Fruit fly (Drosophila melanogaster) whole organism, embryonic: ENCODE data around the gene CG15772.

ENCODE experiments used
- Atf3 ChIP-seq: fragments of 200-800 bp; sonication (Bioruptor generic); optimal IDR thresholded peaks from 3 replicates; lab custom pipeline; 2016; ENCODE audit warnings: missing biosample characterization, missing genetic modification characterization
- CG10462 ChIP-seq: fragments of 200-800 bp; sonication (Bioruptor generic); optimal IDR thresholded peaks from 2 replicates; lab custom pipeline; 2016; ENCODE audit warnings: missing biosample characterization, missing genetic modification characterization
- CG10959 ChIP-seq: fragments of 200-800 bp; sonication (Bioruptor generic); IDR thresholded peaks from 2 replicates; pipeline ENCODE4 v1.3.6; 2022; ENCODE audit warnings: missing biosample characterization, missing genetic modification characterization
- CG12236 ChIP-seq: fragments of 200-800 bp; sonication (Bioruptor generic); optimal IDR thresholded peaks from 2 replicates; lab custom pipeline; 2016; ENCODE audit warnings: missing biosample characterization, missing genetic modification characterization
- CG12299 ChIP-seq: fragments of 200-800 bp; sonication (Bioruptor generic); optimal IDR thresholded peaks from 2 replicates; lab custom pipeline; 2018; ENCODE audit warnings: missing biosample characterization, mild to moderate bottlenecking, missing genetic modification characterization
- CG12744 ChIP-seq: fragments of 200-800 bp; sonication (Bioruptor generic); optimal IDR thresholded peaks from 2 replicates; lab custom pipeline; 2016; ENCODE audit warnings: missing biosample characterization, missing genetic modification characterization
- CG13287 ChIP-seq: fragments of 200-800 bp; sonication (Bioruptor generic); IDR thresholded peaks from 2 replicates; pipeline ENCODE4 v1.3.6; 2022; ENCODE audit warnings: missing biosample characterization, missing genetic modification characterization; ENCODE audit not compliant: partially characterized antibody
- CG15479 ChIP-seq: fragments of 200-800 bp; sonication (Bioruptor generic); optimal IDR thresholded peaks from 3 replicates; lab custom pipeline; 2019; ENCODE audit warnings: missing biosample characterization, mild to moderate bottlenecking, missing genetic modification characterization, moderate library complexity
- CG1832 ChIP-seq: fragments of 200-800 bp; sonication (Bioruptor generic); optimal IDR thresholded peaks from 2 replicates; lab custom pipeline; 2017; ENCODE audit warnings: missing biosample characterization, mild to moderate bottlenecking, missing genetic modification characterization, inconsistent platforms
- CG2678 ChIP-seq: fragments of 200-800 bp; sonication (Bioruptor generic); optimal IDR thresholded peaks from 3 replicates; lab custom pipeline; 2019; ENCODE audit warnings: missing biosample characterization, mild to moderate bottlenecking, missing genetic modification characterization, moderate library complexity
- CG2889 ChIP-seq: fragments of 200-800 bp; sonication (Bioruptor generic); IDR thresholded peaks from 3 replicates; pipeline ENCODE4 v1.3.6; 2022; ENCODE audit warnings: missing biosample characterization, missing genetic modification characterization
- CG30431 ChIP-seq: fragments of 200-800 bp; sonication (Bioruptor generic); optimal IDR thresholded peaks from 2 replicates; lab custom pipeline; 2017; ENCODE audit warnings: missing biosample characterization, missing genetic modification characterization
- CG3163 ChIP-seq: fragments of 200-800 bp; sonication (Bioruptor generic); optimal IDR thresholded peaks from 3 replicates; lab custom pipeline; 2016; ENCODE audit warnings: missing biosample characterization, missing genetic modification characterization
- CG3995 ChIP-seq: fragments of 200-800 bp; sonication (Bioruptor generic); optimal IDR thresholded peaks from 3 replicates; lab custom pipeline; 2016; ENCODE audit warnings: missing biosample characterization, missing genetic modification characterization
- CG4360 ChIP-seq: fragments of 200-800 bp; sonication (Bioruptor generic); IDR thresholded peaks from 2 replicates; pipeline ENCODE4 v1.3.6; 2022; ENCODE audit warnings: missing biosample characterization, missing genetic modification characterization
- CG4707 ChIP-seq: fragments of 200-800 bp; sonication (Bioruptor generic); optimal IDR thresholded peaks from 2 replicates; lab custom pipeline; 2018; ENCODE audit warnings: missing biosample characterization, mild to moderate bottlenecking, missing genetic modification characterization, moderate library complexity
- CG4730 ChIP-seq: fragments of 200-800 bp; sonication (Bioruptor generic); IDR thresholded peaks from 2 replicates; pipeline ENCODE4 v1.3.6; 2022; ENCODE audit warnings: missing biosample characterization, missing genetic modification characterization
- CG4820 ChIP-seq: fragments of 200-800 bp; sonication (Bioruptor generic); optimal IDR thresholded peaks from 3 replicates; lab custom pipeline; 2016; ENCODE audit warnings: missing biosample characterization, missing genetic modification characterization
- CG6654 ChIP-seq: fragments of 200-800 bp; sonication (Bioruptor generic); optimal IDR thresholded peaks from 2 replicates; lab custom pipeline; 2017; ENCODE audit warnings: missing biosample characterization, mild to moderate bottlenecking, missing genetic modification characterization
- CG8765 ChIP-seq: fragments of 200-800 bp; sonication (Bioruptor generic); IDR thresholded peaks from 2 replicates; pipeline ENCODE4 v1.3.6; 2022; ENCODE audit warnings: missing biosample characterization, missing genetic modification characterization
- D19A ChIP-seq: fragments of 200-800 bp; optimal IDR thresholded peaks from 3 replicates; lab custom pipeline; 2019; ENCODE audit warnings: missing biosample characterization, mild to moderate bottlenecking, missing genetic modification characterization, moderate library complexity
- Dip2 ChIP-seq: fragments of 200-800 bp; sonication (Bioruptor generic); IDR thresholded peaks from 2 replicates; pipeline ENCODE4 v1.3.6; 2022; ENCODE audit warnings: missing biosample characterization, missing genetic modification characterization
- Hr39 ChIP-seq: fragments of >200 bp; optimal IDR thresholded peaks from 2 replicates; lab custom pipeline; 2017
- Mad ChIP-seq: fragments of 200-800 bp; sonication (Bioruptor generic); optimal IDR thresholded peaks from 2 replicates; lab custom pipeline; 2016; ENCODE audit warnings: missing biosample characterization, missing genetic modification characterization
- Meics ChIP-seq: fragments of 200-800 bp; sonication (Bioruptor generic); optimal IDR thresholded peaks from 2 replicates; lab custom pipeline; 2017; ENCODE audit warnings: missing biosample characterization, mild to moderate bottlenecking, missing genetic modification characterization
- Nf-YC ChIP-seq: fragments of 200-800 bp; optimal IDR thresholded peaks from 3 replicates; lab custom pipeline; 2019; ENCODE audit warnings: missing biosample characterization, mild to moderate bottlenecking, missing genetic modification characterization, moderate library complexity
- PHDP ChIP-seq: fragments of 200-800 bp; sonication (Bioruptor generic); optimal IDR thresholded peaks from 3 replicates; lab custom pipeline; 2018; ENCODE audit warnings: missing biosample characterization, mild to moderate bottlenecking, missing genetic modification characterization, moderate library complexity
- Ptx1 ChIP-seq: fragments of 200-800 bp; sonication (Bioruptor generic); IDR thresholded peaks from 2 replicates; pipeline ENCODE4 v1.3.6; 2022; ENCODE audit warnings: missing biosample characterization, missing genetic modification characterization
- Rx ChIP-seq: fragments of 200-800 bp; sonication (Bioruptor generic); IDR thresholded peaks from 2 replicates; pipeline ENCODE4 v1.3.6; 2022; ENCODE audit warnings: missing biosample characterization, missing genetic modification characterization
- Side ChIP-seq: fragments of 200-800 bp; sonication (Bioruptor generic); optimal IDR thresholded peaks from 2 replicates; lab custom pipeline; 2016; ENCODE audit warnings: missing biosample characterization, missing genetic modification characterization
- Usf ChIP-seq: fragments of 200-800 bp; sonication (Bioruptor generic); optimal IDR thresholded peaks from 2 replicates; lab custom pipeline; 2017; ENCODE audit warnings: missing genotype, missing biosample characterization, missing genetic modification characterization
- ase ChIP-seq: fragments of 200-800 bp; sonication (Bioruptor generic); IDR thresholded peaks from 3 replicates; pipeline ENCODE4 v1.3.6; 2022; ENCODE audit warnings: missing biosample characterization, missing genetic modification characterization
- corto ChIP-seq: fragments of 200-800 bp; sonication (Bioruptor generic); optimal IDR thresholded peaks from 2 replicates; lab custom pipeline; 2016; ENCODE audit warnings: missing biosample characterization, mild to moderate bottlenecking, missing genetic modification characterization, moderate library complexity
- dm ChIP-seq: fragments of 200-800 bp; sonication (Bioruptor generic); optimal IDR thresholded peaks from 3 replicates; lab custom pipeline; 2016; ENCODE audit warnings: missing biosample characterization, missing genetic modification characterization
- eyg ChIP-seq: fragments of 200-800 bp; sonication (Bioruptor generic); optimal IDR thresholded peaks from 3 replicates; lab custom pipeline; 2016; ENCODE audit warnings: missing biosample characterization, missing genetic modification characterization
- fd102C ChIP-seq: fragments of 200-800 bp; sonication (Bioruptor generic); optimal IDR thresholded peaks from 2 replicates; lab custom pipeline; 2018; ENCODE audit warnings: missing biosample characterization, mild to moderate bottlenecking, missing genetic modification characterization, moderate library complexity
- gce ChIP-seq: fragments of 200-800 bp; sonication (Bioruptor generic); IDR thresholded peaks from 3 replicates; pipeline ENCODE4 v1.3.6; 2022; ENCODE audit warnings: missing biosample characterization, missing genetic modification characterization
- gem ChIP-seq: fragments of 200-800 bp; sonication (Bioruptor generic); optimal IDR thresholded peaks from 2 replicates; lab custom pipeline; 2019; ENCODE audit warnings: missing biosample characterization, mild to moderate bottlenecking, missing genetic modification characterization, moderate library complexity
- grn ChIP-seq: fragments of 200-800 bp; sonication (Bioruptor generic); optimal IDR thresholded peaks from 3 replicates; lab custom pipeline; 2017; ENCODE audit warnings: missing biosample characterization, missing genetic modification characterization
- gt ChIP-seq: fragments of 200-800 bp; sonication (Bioruptor generic); IDR thresholded peaks from 2 replicates; pipeline ENCODE4 v1.3.6; 2022; ENCODE audit warnings: missing biosample characterization, missing genetic modification characterization
- hkb ChIP-seq, 2 experiments: fragments of 200-800 bp in 1 of 2; fragments of >200 bp in 1 of 2; sonication (Bioruptor generic) in 1 of 2; IDR thresholded peaks in 1 of 2; optimal IDR thresholded peaks in 1 of 2; 2 replicates each; pipeline versions ENCODE4 v1.3.6 to Lab custom; 2017 to 2022; ENCODE audit warnings: missing biosample characterization in 1 of 2, missing genetic modification characterization in 1 of 2
- luna ChIP-seq: fragments of 200-800 bp; sonication (Bioruptor generic); optimal IDR thresholded peaks from 2 replicates; lab custom pipeline; 2016; ENCODE audit warnings: missing biosample characterization, missing genetic modification characterization
- nerfin-2 ChIP-seq: fragments of 200-800 bp; sonication (Bioruptor generic); IDR thresholded peaks from 2 replicates; pipeline ENCODE4 v1.3.6; 2022; ENCODE audit warnings: missing biosample characterization, missing genetic modification characterization; ENCODE audit not compliant: partially characterized antibody
- onecut ChIP-seq: fragments of 200-800 bp; sonication (Bioruptor generic); IDR thresholded peaks from 2 replicates; pipeline ENCODE4 v1.3.6; 2022; ENCODE audit warnings: missing biosample characterization, missing genetic modification characterization
- phol ChIP-seq: fragments of 200-800 bp; sonication (Bioruptor generic); optimal IDR thresholded peaks from 3 replicates; lab custom pipeline; 2018; ENCODE audit warnings: missing biosample characterization, mild to moderate bottlenecking, missing genetic modification characterization, moderate library complexity
- psq ChIP-seq: fragments of 200-800 bp; sonication (Bioruptor generic); optimal IDR thresholded peaks from 2 replicates; lab custom pipeline; 2017; ENCODE audit warnings: missing biosample characterization, missing genetic modification characterization
- sens ChIP-seq: fragments of 200-800 bp; sonication (Bioruptor generic); peaks from one replicate; lab custom pipeline; 2016; ENCODE audit warnings: missing biosample characterization, missing genetic modification characterization
- sens-2 ChIP-seq: fragments of 200-800 bp; sonication (Bioruptor generic); IDR thresholded peaks from 2 replicates; pipeline ENCODE4 v1.3.6; 2022; ENCODE audit warnings: missing biosample characterization, missing genetic modification characterization
- wor ChIP-seq: fragments of 200-800 bp; sonication (Bioruptor generic); IDR thresholded peaks from 2 replicates; pipeline ENCODE4 v1.3.6; 2022; ENCODE audit warnings: missing biosample characterization, missing genetic modification characterization

Gene CG15772

DNA sequence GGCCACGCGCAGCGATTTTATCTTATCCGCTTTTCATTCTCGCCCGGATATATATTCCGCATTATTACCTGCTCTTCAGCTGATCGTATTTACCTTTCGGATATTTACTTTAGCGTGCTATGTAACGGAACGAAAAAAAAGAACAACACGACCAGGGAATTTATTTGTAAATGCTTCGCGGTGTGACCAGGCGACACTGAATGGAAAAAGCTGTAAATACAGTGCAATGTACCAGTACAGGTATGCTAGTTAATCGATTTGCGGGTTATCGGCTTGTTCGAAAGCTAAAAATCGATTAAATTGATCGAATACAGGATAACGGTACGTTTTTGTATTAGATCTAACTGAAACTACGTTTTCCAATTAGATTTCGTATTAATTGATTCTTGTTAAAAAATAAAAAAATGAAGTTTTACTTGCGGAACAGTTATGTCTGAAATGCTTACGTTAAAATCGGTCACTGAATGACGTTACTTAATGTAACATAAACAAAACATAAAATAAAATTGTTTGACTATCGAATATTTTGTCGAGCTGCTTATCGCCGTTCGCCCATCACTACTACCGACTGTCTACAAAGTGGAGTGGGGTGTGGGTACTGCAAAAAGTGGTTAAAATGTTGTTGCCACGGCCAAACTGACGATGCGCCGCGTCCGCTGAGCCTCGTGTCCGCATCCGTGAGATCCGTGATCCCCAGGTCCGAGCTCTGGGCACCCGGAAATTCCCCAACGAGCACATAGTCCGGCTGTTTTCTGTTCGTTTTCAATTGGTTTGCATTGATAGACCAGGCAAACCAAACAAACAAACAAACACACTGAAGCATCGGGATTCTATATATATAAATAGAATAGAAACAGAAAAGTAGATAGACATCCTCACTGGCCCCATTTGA, 12.2 kb downstream of the CG15772 start, which contains the start of the genes MAPk-Ak2 and CG42699:
TSS of gene MAPk-Ak2 (minus strand) at position 203 of the 892 bp plus-strand sequence.
TSS of gene CG42699 (plus strand) at position 553 of the 892 bp plus-strand sequence.
- TF ChIP-seq CG15479 (GFP tag; lab: Kevin White, UChicago) = no peak
- TF ChIP-seq fd102C (GFP tag; lab: Kevin White, UChicago) = peak; percentile 85
- peak; percentile 60 for TF ChIP-seq CG13287 (GFP tag; lab: Robert Waterston, UW)
- TF ChIP-seq CG12299 = peak; percentile 86
- peak; percentile 94 for TF ChIP-seq sens (GFP tag; lab: Kevin White, UChicago)
- peak; percentile 77 for TF ChIP-seq CG3995
- peak; percentile 68 for TF ChIP-seq dm (GFP tag; lab: Kevin White, UChicago)
- no peak for TF ChIP-seq Rx
- peak; percentile 84 for TF ChIP-seq Meics (GFP tag; lab: Kevin White, UChicago)
- peak; percentile 7; the same call in 1 of the 2 replicates for TF ChIP-seq CG4730
- TF ChIP-seq CG4820 = peak; percentile 43
- TF ChIP-seq hkb (optimal IDR thresholded peaks at IDR 0.05; lab: Kevin White, UChicago) = no peak
- TF ChIP-seq hkb (GFP tag; IDR thresholded peaks at IDR 0.05; lab: Robert Waterston, UW) = peak; percentile 83
- TF ChIP-seq Dip2 (GFP tag; lab: Robert Waterston, UW) = no peak
- TF ChIP-seq CG30431 (GFP tag; lab: Kevin White, UChicago) = no peak
- peak; percentile 84 for TF ChIP-seq nerfin-2 (GFP tag; lab: Robert Waterston, UW)
- peak; percentile 78 for TF ChIP-seq CG12744 (GFP tag; lab: Kevin White, UChicago)
- no peak for TF ChIP-seq CG6654
- TF ChIP-seq Side (GFP tag; lab: Kevin White, UChicago) = peak; percentile 82
- TF ChIP-seq Usf = no peak
- TF ChIP-seq Nf-YC (tag; lab: Kevin White, UChicago) = peak; percentile 56
- peak; percentile 71 for TF ChIP-seq psq
- TF ChIP-seq CG4360 (GFP tag; lab: Robert Waterston, UW) = peak; percentile 59; the same call in 1 of the 2 replicates
- TF ChIP-seq Atf3 (GFP tag; lab: Kevin White, UChicago) = peak; percentile 73
- TF ChIP-seq luna (GFP tag; lab: Kevin White, UChicago) = peak; percentile 67
- peak; percentile 81 for TF ChIP-seq CG2678 (tag; lab: Kevin White, UChicago)
- peak; percentile 83 for TF ChIP-seq eyg (GFP tag; lab: Kevin White, UChicago)
- peak; percentile 49 for TF ChIP-seq Mad (GFP tag; lab: Kevin White, UChicago)
- TF ChIP-seq CG12236 (GFP tag; lab: Kevin White, UChicago) = peak; percentile 75
- peak; percentile 91 for TF ChIP-seq CG4707 (GFP tag; lab: Kevin White, UChicago)
- TF ChIP-seq CG10959 = peak; percentile 13; the same call in 1 of the 2 replicates
- TF ChIP-seq corto = no peak
- TF ChIP-seq gt (GFP tag; lab: Robert Waterston, UW) = no peak
- TF ChIP-seq D19A (tag; lab: Kevin White, UChicago) = peak; percentile 51
- TF ChIP-seq gem (tag; lab: Kevin White, UChicago) = peak; percentile 69
- TF ChIP-seq CG8765 (GFP tag; lab: Robert Waterston, UW) = no peak
- TF ChIP-seq CG2889 (GFP tag; lab: Robert Waterston, UW) = no peak
- no peak for TF ChIP-seq wor (GFP tag; lab: Robert Waterston, UW)
- peak; percentile 82 for TF ChIP-seq onecut (GFP tag; lab: Robert Waterston, UW)
- peak; percentile 67 for TF ChIP-seq CG3163
- TF ChIP-seq CG10462 (GFP tag; lab: Kevin White, UChicago) = peak; percentile 71
- peak; percentile 79 for TF ChIP-seq PHDP (tag; lab: Kevin White, UChicago)
- no peak for TF ChIP-seq ase (GFP tag; lab: Robert Waterston, UW)
- TF ChIP-seq phol (tag; lab: Kevin White, UChicago) = peak; percentile 20
- TF ChIP-seq Ptx1 (GFP tag; lab: Robert Waterston, UW) = peak; percentile 27; the same call in 1 of the 2 replicates
- TF ChIP-seq gce = peak; percentile 80
- no peak for TF ChIP-seq CG1832 (GFP tag; lab: Kevin White, UChicago)
- no peak for TF ChIP-seq Hr39 (lab: Kevin White, UChicago)
- peak; percentile 95 for TF ChIP-seq grn (GFP tag; lab: Kevin White, UChicago)
- TF ChIP-seq sens-2 = 0 out of 2 replicates have a peak, but pooled peaks have one; percentile 37
